Worm (Caenorhabditis elegans) whole organism, early embryonic: ENCODE results near the gene pgm-2.

Experiments
- ama-1 ChIP-seq: fragments of 150-350 bp; optimal IDR thresholded peaks from 2 replicates; lab custom pipeline; 2014
- flt-1 ChIP-seq: fragments of 200-800 bp; sonication (Bioruptor generic); IDR thresholded peaks from 2 replicates; pipeline ENCODE4 v1.3.6; 2022; ENCODE audit warnings: missing genetic modification characterization, missing compliant biosample characterization
- hmg-4 ChIP-seq: fragments of 200-800 bp; sonication (Bioruptor generic); optimal IDR thresholded peaks from 2 replicates; lab custom pipeline; 2018; ENCODE audit warnings: mild to moderate bottlenecking, missing genetic modification characterization, missing compliant biosample characterization
- tbx-37 ChIP-seq: fragments of 200-800 bp; sonication (Bioruptor generic); conservative IDR thresholded peaks from 2 replicates; pipeline ENCODE4 v1.3.6; 2022; ENCODE audit warnings: missing genetic modification reagents, missing genetic modification characterization, missing compliant biosample characterization

DNA sequence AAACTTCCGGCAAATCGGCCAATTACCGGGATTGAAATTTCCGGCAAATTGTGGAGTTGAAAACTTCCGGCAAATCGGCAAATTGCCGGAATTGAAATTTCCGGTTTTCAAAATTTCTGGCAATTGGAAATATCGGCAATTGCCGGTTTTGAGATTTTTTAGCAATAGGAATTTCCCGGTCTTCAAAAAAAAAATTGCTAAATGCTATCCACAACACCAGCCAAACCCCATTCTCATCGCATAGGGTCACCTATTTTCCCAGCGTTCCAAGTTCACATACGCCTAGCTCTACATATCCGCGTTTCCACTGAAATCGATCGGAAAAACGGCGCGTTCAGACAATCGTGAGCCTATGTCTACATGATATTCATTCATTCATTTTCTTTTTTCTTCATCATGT, 13.8 kb upstream of the pgm-2 start, which contains the start of gene F56A8.8:
- TF ChIP-seq hmg-4 (GFP tag; lab: Kevin White, UChicago) (no peak), ama-1 (lab: Kevin White, UChicago) (no peak), tbx-37 (no peak), flt-1 (no peak)
